Worm (Caenorhabditis elegans) whole organism, L2 larva: ENCODE measurements around the gene F08F8.11.

ENCODE experiments used
- C34F6.9 ChIP-seq: fragments of 150-350 bp; optimal IDR thresholded peaks from 2 replicates; lab custom pipeline; 2014; ENCODE audit warnings: missing biosample characterization, missing genetic modification characterization
- Y55F3AM.14 ChIP-seq: fragments of 200-800 bp; sonication (Bioruptor generic); optimal IDR thresholded peaks from 2 replicates; lab custom pipeline; 2018; ENCODE audit warnings: mild to moderate bottlenecking, missing genetic modification characterization, missing compliant biosample characterization
- ZK546.5 ChIP-seq: sonication (generic microtip); optimal IDR thresholded peaks from 2 replicates; lab custom pipeline; 2017; ENCODE audit warnings: missing biosample characterization, missing genetic modification characterization
- alr-1 ChIP-seq: fragments of 150-350 bp; optimal IDR thresholded peaks from 2 replicates; lab custom pipeline; 2014; ENCODE audit warnings: missing biosample characterization, missing genetic modification characterization
- ama-1 ChIP-seq: fragments of 150-350 bp; optimal IDR thresholded peaks from 2 replicates; lab custom pipeline; 2018; ENCODE audit warnings: inconsistent platforms
- ceh-16 ChIP-seq: fragments of 150-350 bp; optimal IDR thresholded peaks from 2 replicates; lab custom pipeline; 2014; ENCODE audit warnings: missing biosample characterization, missing genetic modification characterization
- ceh-82 ChIP-seq: fragments of 150-350 bp; optimal IDR thresholded peaks from 2 replicates; lab custom pipeline; 2014; ENCODE audit warnings: missing biosample characterization, missing genetic modification characterization
- crh-2 ChIP-seq: sonication (generic microtip); optimal IDR thresholded peaks from 2 replicates; lab custom pipeline; 2017; ENCODE audit warnings: missing biosample characterization, missing genetic modification characterization
- elt-1 ChIP-seq: fragments of 150-350 bp; optimal IDR thresholded peaks from 2 replicates; lab custom pipeline; 2014; ENCODE audit warnings: missing biosample characterization, missing genetic modification characterization
- elt-3 ChIP-seq: sonication (generic microtip); optimal IDR thresholded peaks from 2 replicates; lab custom pipeline; 2017; ENCODE audit warnings: missing biosample characterization, missing genetic modification characterization
- fos-1 ChIP-seq: fragments of 150-350 bp; optimal IDR thresholded peaks from 2 replicates; lab custom pipeline; 2014; ENCODE audit warnings: missing biosample characterization, missing genetic modification characterization
- gmeb-1 ChIP-seq: fragments of 150-350 bp; optimal IDR thresholded peaks from 2 replicates; lab custom pipeline; 2014; ENCODE audit warnings: missing biosample characterization, missing genetic modification characterization
- lin-11 ChIP-seq: fragments of 150-350 bp; sonication (generic microtip); optimal IDR thresholded peaks from 2 replicates; lab custom pipeline; 2014; ENCODE audit warnings: missing biosample characterization, missing genetic modification characterization, inconsistent platforms, mixed read lengths
- lin-39 ChIP-seq: fragments of 150-350 bp; optimal IDR thresholded peaks from 2 replicates; lab custom pipeline; 2014; ENCODE audit warnings: missing biosample characterization, missing genetic modification reagents, missing genetic modification characterization
- lsy-2 ChIP-seq, 2 experiments: fragments of 150-350 bp in 1 of 2; sonication (generic microtip) in 1 of 2; optimal IDR thresholded peaks; 2 replicates each; lab custom pipeline; 2014 to 2017; ENCODE audit warnings: missing biosample characterization in 2 of 2, missing genetic modification characterization in 2 of 2
- mab-5 ChIP-seq: fragments of 150-350 bp; optimal IDR thresholded peaks from 2 replicates; lab custom pipeline; 2014; ENCODE audit warnings: missing biosample characterization, missing genetic modification characterization
- mbf-1 ChIP-seq: sonication (generic microtip); optimal IDR thresholded peaks from 2 replicates; lab custom pipeline; 2017; ENCODE audit warnings: missing biosample characterization, missing genetic modification characterization
- mdl-1 ChIP-seq, 2 experiments: fragments of 150-350 bp in 1 of 2; sonication (generic microtip) in 1 of 2; optimal IDR thresholded peaks; 2 replicates each; lab custom pipeline; 2017; ENCODE audit warnings: missing biosample characterization in 2 of 2, missing genetic modification characterization in 2 of 2
- nhr-10 ChIP-seq: sonication (generic microtip); optimal IDR thresholded peaks from 2 replicates; lab custom pipeline; 2017; ENCODE audit warnings: missing biosample characterization, missing genetic modification characterization
- nhr-12 ChIP-seq: fragments of 150-350 bp; optimal IDR thresholded peaks from 2 replicates; lab custom pipeline; 2014; ENCODE audit warnings: missing biosample characterization, missing genetic modification characterization
- nhr-129 ChIP-seq: fragments of 150-350 bp; optimal IDR thresholded peaks from 2 replicates; lab custom pipeline; 2014; ENCODE audit warnings: missing biosample characterization, missing genetic modification characterization
- nhr-21 ChIP-seq: fragments of 150-350 bp; optimal IDR thresholded peaks from 2 replicates; lab custom pipeline; 2014; ENCODE audit warnings: missing biosample characterization, missing genetic modification characterization
- nhr-23 ChIP-seq: fragments of 150-350 bp; optimal IDR thresholded peaks from 2 replicates; lab custom pipeline; 2014; ENCODE audit warnings: missing biosample characterization, missing genetic modification reagents, missing genetic modification characterization
- nhr-237 ChIP-seq: fragments of 150-350 bp; optimal IDR thresholded peaks from 2 replicates; lab custom pipeline; 2014; ENCODE audit warnings: missing biosample characterization, missing genetic modification characterization
- nhr-25 ChIP-seq: fragments of 150-350 bp; sonication (generic microtip); optimal IDR thresholded peaks from 3 replicates; lab custom pipeline; 2014; ENCODE audit warnings: missing biosample characterization, missing genetic modification characterization
- nhr-77 ChIP-seq: fragments of 150-350 bp; optimal IDR thresholded peaks from 2 replicates; lab custom pipeline; 2014; ENCODE audit warnings: missing biosample characterization, missing genetic modification characterization
- peb-1 ChIP-seq: fragments of 150-350 bp; optimal IDR thresholded peaks from 2 replicates; lab custom pipeline; 2014; ENCODE audit warnings: missing biosample characterization, missing genetic modification characterization
- sem-4 ChIP-seq: fragments of 150-350 bp; optimal IDR thresholded peaks from 2 replicates; lab custom pipeline; 2014; ENCODE audit warnings: missing biosample characterization, missing genetic modification reagents, missing genetic modification characterization
- skn-1 ChIP-seq: sonication (generic microtip); optimal IDR thresholded peaks from 2 replicates; lab custom pipeline; 2017; ENCODE audit warnings: missing biosample characterization, missing genetic modification characterization
- sma-3 ChIP-seq: sonication (generic microtip); optimal IDR thresholded peaks from 2 replicates; lab custom pipeline; 2016; ENCODE audit warnings: missing genetic modification reagents, missing genetic modification characterization, missing compliant biosample characterization
- sma-9 ChIP-seq, 2 experiments: fragments of 150-350 bp in 1 of 2; sonication (generic microtip) in 1 of 2; optimal IDR thresholded peaks; 2 replicates each; lab custom pipeline; 2014 to 2016; ENCODE audit warnings: missing genetic modification characterization in 2 of 2, mild to moderate bottlenecking in 1 of 2, missing biosample characterization in 1 of 2, missing compliant biosample characterization in 1 of 2, missing genetic modification reagents in 1 of 2, moderate library complexity in 1 of 2
- snpc-4 ChIP-seq: fragments of 150-350 bp; optimal IDR thresholded peaks from 2 replicates; lab custom pipeline; 2014; ENCODE audit warnings: missing biosample characterization, missing genetic modification characterization
- unc-55 ChIP-seq: fragments of 150-350 bp; sonication (generic microtip); optimal IDR thresholded peaks from 3 replicates; lab custom pipeline; 2014; ENCODE audit warnings: missing biosample characterization, missing genetic modification reagents, missing genetic modification characterization
- unc-62 ChIP-seq: fragments of 150-350 bp; optimal IDR thresholded peaks from 2 replicates; lab custom pipeline; 2014; ENCODE audit warnings: missing biosample characterization, missing genetic modification reagents, missing genetic modification characterization
- zag-1 ChIP-seq: fragments of 150-350 bp; optimal IDR thresholded peaks from 2 replicates; lab custom pipeline; 2014; ENCODE audit warnings: missing biosample characterization, missing genetic modification characterization
- ztf-1 ChIP-seq: fragments of 200-800 bp; sonication (Bioruptor generic); conservative IDR thresholded peaks from 2 replicates; pipeline ENCODE4 v1.3.6; 2022; ENCODE audit warnings: missing genetic modification characterization, missing compliant biosample characterization
- ztf-4 ChIP-seq: fragments of 150-350 bp; optimal IDR thresholded peaks from 2 replicates; lab custom pipeline; 2014; ENCODE audit warnings: missing biosample characterization, missing genetic modification characterization

The F08F8.11 gene

DNA sequence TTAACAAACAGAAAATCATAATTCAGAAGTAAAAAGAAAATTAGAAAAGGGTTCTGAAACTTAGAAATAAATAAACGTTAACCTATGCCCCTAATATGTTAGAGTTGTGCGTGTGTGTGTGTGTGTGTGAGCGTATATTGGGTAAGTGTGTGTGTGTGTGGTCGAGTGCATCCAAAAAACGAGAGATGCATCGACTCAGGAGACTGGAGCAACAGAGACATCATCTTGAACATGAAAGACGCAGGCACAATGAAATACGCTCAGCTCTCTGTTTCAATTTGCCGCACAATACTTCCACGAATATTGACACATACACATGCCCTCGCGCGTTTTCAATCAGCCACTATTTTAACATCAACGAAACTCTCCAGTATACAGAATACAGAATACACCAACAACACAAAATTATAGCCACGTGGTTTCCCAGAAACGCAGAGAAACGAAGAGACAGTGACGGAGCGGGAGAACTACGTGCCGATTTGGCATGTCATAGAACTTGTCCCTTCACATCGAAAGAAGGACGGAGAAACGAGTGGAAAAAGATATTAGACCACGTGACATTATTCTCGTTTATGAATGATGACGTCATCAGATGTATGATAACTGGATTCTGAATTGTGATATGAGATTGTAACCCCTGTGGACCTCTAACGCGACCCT is 10.6 kb downstream of the F08F8.11 start (continued):
- TF ChIP-seq sma-9 (GFP tag; optimal IDR thresholded peaks at IDR 0.05; lab: Kevin White, UChicago) (peak; percentile 91), sma-9 (tag; optimal IDR thresholded peaks at IDR 0.05; lab: Kevin White, UChicago) (no peak), nhr-129 (tag; lab: Kevin White, UChicago) (peak; percentile 92), Y55F3AM.14 (GFP tag; lab: Kevin White, UChicago) (peak; percentile 66)

DNA sequence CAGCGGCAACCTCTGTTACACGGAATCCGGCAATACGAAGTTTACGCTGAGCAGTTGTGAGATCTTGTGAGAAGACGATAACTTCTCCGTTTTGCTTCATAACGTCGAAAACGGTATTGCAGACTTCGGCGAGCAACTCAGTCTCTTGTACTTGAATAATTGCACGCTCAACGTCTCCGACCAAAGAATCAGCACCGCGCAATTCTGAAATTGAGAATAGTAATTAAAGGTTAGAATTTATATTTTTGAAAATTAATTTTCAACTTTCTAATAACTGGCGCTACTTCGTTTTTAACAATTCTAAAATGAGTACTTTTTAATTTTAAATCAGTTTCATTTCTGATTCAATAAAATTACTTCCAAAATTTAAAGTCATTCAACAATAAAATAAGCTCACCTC is 12.8 kb downstream of the F08F8.11 start:
- TF ChIP-seq nhr-25 (tag; lab: Kevin White, UChicago) (no peak), sma-9 (GFP tag; optimal IDR thresholded peaks at IDR 0.05; lab: Kevin White, UChicago) (no peak), sma-9 (tag; optimal IDR thresholded peaks at IDR 0.05; lab: Kevin White, UChicago) (no peak), alr-1 (tag; lab: Kevin White, UChicago) (no peak), unc-62 (no peak), gmeb-1 (tag; lab: Kevin White, UChicago) (no peak), snpc-4 (tag; lab: Kevin White, UChicago) (no peak), lin-39 (tag; lab: Kevin White, UChicago) (no peak), mbf-1 (tag; lab: Kevin White, UChicago) (no peak), nhr-12 (tag; lab: Kevin White, UChicago) (no peak), ZK546.5 (tag; lab: Kevin White, UChicago) (no peak), mab-5 (tag; lab: Kevin White, UChicago) (no peak), ztf-1 (GFP tag; lab: Robert Waterston, UW) (no peak)

DNA sequence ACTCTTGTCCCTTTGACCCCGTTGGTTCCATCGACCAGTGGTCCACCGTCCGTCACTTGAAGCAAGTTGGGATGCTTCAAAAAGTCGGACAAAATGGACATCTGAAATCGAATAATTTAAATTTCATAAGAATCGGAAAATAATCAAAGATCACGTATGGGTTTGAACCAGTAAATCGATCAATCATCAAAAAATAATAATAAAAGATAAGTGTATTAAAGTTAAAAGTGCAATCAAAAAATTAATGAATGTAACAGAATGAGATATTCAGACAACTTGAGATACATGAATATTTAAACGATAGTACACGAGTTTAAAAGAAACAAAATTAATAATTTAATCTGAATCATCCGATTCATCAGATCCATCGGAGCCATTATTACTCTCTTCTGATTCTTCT is 13.2 kb downstream of the F08F8.11 start, which contains the start of gene T20B12.7:
T20B12.7 (minus strand) TSS at position 101 of the 400 bp plus-strand sequence.
- no peak for TF ChIP-seq unc-62
- TF ChIP-seq elt-1 (tag; lab: Kevin White, UChicago) = no peak
- no peak for TF ChIP-seq ceh-16
- TF ChIP-seq mab-5 (tag; lab: Kevin White, UChicago) = no peak
- no peak for TF ChIP-seq nhr-129 (tag; lab: Kevin White, UChicago)
- no peak for TF ChIP-seq nhr-23 (tag; lab: Kevin White, UChicago)
- TF ChIP-seq gmeb-1 (tag; lab: Kevin White, UChicago) = no peak
- TF ChIP-seq nhr-77 (tag; lab: Kevin White, UChicago) = no peak
- no peak for TF ChIP-seq zag-1 (tag; lab: Kevin White, UChicago)
- TF ChIP-seq ztf-4 (tag; lab: Kevin White, UChicago) = no peak
- no peak for TF ChIP-seq crh-2 (tag; lab: Kevin White, UChicago)
- no peak for TF ChIP-seq sma-9 (GFP tag; optimal IDR thresholded peaks at IDR 0.05; lab: Kevin White, UChicago)
- no peak for TF ChIP-seq sma-9 (tag; optimal IDR thresholded peaks at IDR 0.05; lab: Kevin White, UChicago)
- TF ChIP-seq nhr-237 (tag; lab: Kevin White, UChicago) = no peak

DNA sequence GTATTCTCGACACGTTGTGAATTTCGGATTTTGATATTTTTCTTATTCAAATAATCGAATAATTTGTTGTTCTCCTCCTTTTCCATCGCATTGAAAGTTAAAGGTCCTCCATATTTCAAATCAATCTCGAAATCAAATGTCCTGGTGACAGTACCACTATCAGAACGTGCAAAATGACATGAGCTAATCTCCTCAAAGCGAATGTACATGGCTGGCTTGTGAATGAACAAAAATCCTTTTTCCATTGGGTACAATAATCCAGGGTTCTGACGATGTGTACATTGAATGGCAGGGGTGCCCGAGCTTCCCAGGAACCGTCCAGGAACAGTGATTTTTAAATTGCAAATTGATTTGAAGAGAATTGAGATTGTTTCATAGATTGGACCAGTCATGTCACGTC is 14.4 kb downstream of the F08F8.11 start:
- TF ChIP-seq ztf-4 (tag; lab: Kevin White, UChicago) = no peak
- TF ChIP-seq Y55F3AM.14 (GFP tag; lab: Kevin White, UChicago) = no peak
- TF ChIP-seq fos-1 (tag; lab: Kevin White, UChicago) = no peak
- TF ChIP-seq ZK546.5 (tag; lab: Kevin White, UChicago) = no peak
- no peak for TF ChIP-seq nhr-237 (tag; lab: Kevin White, UChicago)
- TF ChIP-seq zag-1 (tag; lab: Kevin White, UChicago) = no peak
- TF ChIP-seq skn-1 (tag; lab: Kevin White, UChicago) = no peak
- TF ChIP-seq lin-39 (tag; lab: Kevin White, UChicago) = no peak
- TF ChIP-seq elt-1 (tag; lab: Kevin White, UChicago) = no peak
- no peak for TF ChIP-seq elt-3 (tag; lab: Kevin White, UChicago)
- TF ChIP-seq, all 48 proteins: peak for 0

DNA sequence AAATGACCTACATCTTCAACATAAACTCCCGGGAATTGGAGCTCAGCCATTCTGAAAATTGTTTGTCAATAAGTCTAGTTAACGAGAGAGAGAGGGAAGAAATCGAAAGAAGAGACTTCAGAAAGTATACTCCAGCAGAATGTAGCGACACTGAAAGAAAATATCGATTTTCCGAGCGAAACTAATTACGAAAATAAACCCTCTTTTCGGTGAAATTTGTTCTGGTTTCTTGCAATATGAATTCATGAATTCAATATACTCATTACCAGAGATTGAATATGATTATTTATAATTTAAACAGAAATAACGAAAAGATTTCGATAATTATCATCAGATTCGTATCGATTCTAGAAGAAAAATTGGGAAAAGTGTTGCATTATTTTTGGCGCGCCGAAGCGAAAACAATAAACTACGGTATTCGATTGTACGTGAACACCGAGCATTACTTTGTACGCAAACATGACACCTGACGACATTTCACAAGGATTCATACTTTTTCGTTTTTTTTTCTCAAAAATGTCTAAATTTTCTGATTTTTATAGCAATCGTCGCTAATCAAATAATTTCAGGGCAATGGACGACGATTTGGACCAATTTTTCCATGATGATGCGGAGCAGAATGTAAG is 16.0 kb downstream of the F08F8.11 start, which contains the start of the genes hmg-4 and T20B12.3:
hmg-4 (minus strand) TSS at position 51 of the 626 bp plus-strand sequence.
T20B12.3 (plus strand) TSS at position 570 of the 626 bp plus-strand sequence.
- TF ChIP-seq mdl-1 (tag; optimal IDR thresholded peaks at IDR 0.05; lab: Kevin White, UChicago) (no peak), nhr-129 (tag; lab: Kevin White, UChicago) (peak; percentile 68), nhr-23 (tag; lab: Kevin White, UChicago) (no peak), crh-2 (tag; lab: Kevin White, UChicago) (peak; percentile 15), skn-1 (tag; lab: Kevin White, UChicago) (no peak), lin-11 (no peak), unc-62 (no peak), Y55F3AM.14 (GFP tag; lab: Kevin White, UChicago) (no peak), snpc-4 (tag; lab: Kevin White, UChicago) (no peak), fos-1 (tag; lab: Kevin White, UChicago) (no peak), ama-1 (no peak), ceh-82 (tag; lab: Kevin White, UChicago) (no peak), gmeb-1 (tag; lab: Kevin White, UChicago) (peak; percentile 47), peb-1 (no peak), lin-39 (tag; lab: Kevin White, UChicago) (no peak), alr-1 (tag; lab: Kevin White, UChicago) (no peak), nhr-21 (no peak), lsy-2 (tag; optimal IDR thresholded peaks at IDR 0.05; lab: Kevin White, UChicago) (peak; percentile 83 to 98), C34F6.9 (peak; percentile 70), sma-9 (GFP tag; optimal IDR thresholded peaks at IDR 0.05; lab: Kevin White, UChicago) (no peak), sma-9 (tag; optimal IDR thresholded peaks at IDR 0.05; lab: Kevin White, UChicago) (no peak), sem-4 (tag; lab: Kevin White, UChicago) (no peak), sma-3 (GFP tag; lab: Kevin White, UChicago) (no peak), nhr-10 (tag; lab: Kevin White, UChicago) (no peak), unc-55 (peak; percentile 67)
